Worm (Caenorhabditis elegans) whole organism, L2 larva: ENCODE results near the gene fshr-1.

Experiments
- R02D3.7 ChIP-seq: fragments of 150-350 bp; optimal IDR thresholded peaks from 2 replicates; lab custom pipeline; 2014; ENCODE audit warnings: missing biosample characterization, missing genetic modification characterization
- ama-1 ChIP-seq: fragments of 150-350 bp; optimal IDR thresholded peaks from 2 replicates; lab custom pipeline; 2018; ENCODE audit warnings: inconsistent platforms
- egl-27 ChIP-seq: sonication (generic microtip); optimal IDR thresholded peaks from 3 replicates; lab custom pipeline; 2017; ENCODE audit warnings: missing biosample characterization, missing genetic modification reagents, missing genetic modification characterization
- nhr-237 ChIP-seq: fragments of 150-350 bp; optimal IDR thresholded peaks from 2 replicates; lab custom pipeline; 2014; ENCODE audit warnings: missing biosample characterization, missing genetic modification characterization
- snpc-4 ChIP-seq: fragments of 150-350 bp; optimal IDR thresholded peaks from 2 replicates; lab custom pipeline; 2014; ENCODE audit warnings: missing biosample characterization, missing genetic modification characterization

- no peak for TF ChIP-seq snpc-4 (tag; lab: Kevin White, UChicago)
- no peak for TF ChIP-seq nhr-237 (tag; lab: Kevin White, UChicago)
- no peak for TF ChIP-seq ama-1
- TF ChIP-seq R02D3.7, result no peak
- no peak for TF ChIP-seq egl-27 (tag; lab: Kevin White, UChicago)
These were observed 34.8 kb downstream of the fshr-1 start for ce11 chrV:9924389-9924788.
